Worm (Caenorhabditis elegans): Measurements from ENCODE around the gene F28C10.1.

DNA sequence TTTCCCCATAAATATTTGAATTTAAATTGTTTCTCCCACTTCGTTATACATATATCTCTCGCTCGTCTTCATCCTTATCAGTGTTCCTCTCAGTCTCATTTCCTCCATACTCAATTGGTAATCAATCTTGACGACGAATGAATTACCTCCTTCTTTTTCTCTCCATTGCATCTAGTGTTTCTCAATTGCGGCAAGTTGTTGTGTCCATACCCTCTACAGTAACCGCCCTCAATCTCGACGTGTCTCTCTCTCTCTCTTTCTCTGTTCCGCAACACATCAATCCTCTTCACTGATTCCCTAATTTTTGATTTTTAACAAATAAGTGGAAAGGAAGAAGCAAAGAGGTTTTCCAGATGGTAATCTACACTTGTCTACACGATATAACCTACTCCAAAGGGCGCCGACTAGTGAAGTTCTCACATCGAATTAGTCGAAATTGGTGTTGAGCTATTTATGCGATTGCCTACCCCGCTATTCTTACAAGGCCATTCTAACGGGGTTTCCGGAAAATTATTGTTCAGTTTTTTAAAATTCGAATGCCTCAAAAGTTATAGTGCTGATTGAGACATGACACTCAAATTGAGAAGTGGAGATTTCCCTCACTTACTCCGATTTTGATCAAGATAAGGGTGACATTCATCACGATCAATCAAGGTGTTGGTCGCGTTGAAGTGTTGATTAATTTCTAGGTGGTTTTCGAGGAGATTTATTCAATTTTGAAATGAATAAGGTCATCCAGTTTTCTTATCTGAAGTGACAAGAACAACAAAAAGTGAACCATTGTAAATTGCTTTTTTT, 38.7 kb upstream of the F28C10.1 start:
- TF ChIP-seq ama-1 (optimal IDR thresholded peaks at IDR 0.05): no peak
- no peak for TF ChIP-seq flt-1 (GFP tag; IDR thresholded peaks at IDR 0.05)
- TF ChIP-seq F13C5.2 (tag; optimal IDR thresholded peaks at IDR 0.05): no peak
- TF ChIP-seq hmg-4 (GFP tag; optimal IDR thresholded peaks at IDR 0.05): no peak
- TF ChIP-seq sea-1 (GFP tag; conservative IDR thresholded peaks at IDR 0.05): no peak
- TF ChIP-seq tbx-11 (GFP tag; IDR thresholded peaks at IDR 0.05): no peak
- no peak for TF ChIP-seq pes-1 (GFP tag; IDR thresholded peaks at IDR 0.05)
- no peak for TF ChIP-seq hnd-1 (tag; optimal IDR thresholded peaks at IDR 0.05)

All from whole organism, early embryonic.